Worm (Caenorhabditis elegans) whole organism, L4 larva: ENCODE data around the gene Y49E10.29.

Source experiments
- F10B5.3 ChIP-seq: sonication (generic microtip); optimal IDR thresholded peaks from 2 replicates; lab custom pipeline; 2016; ENCODE audit warnings: mild to moderate bottlenecking, missing genetic modification characterization, missing compliant biosample characterization
- F26F4.8 ChIP-seq: fragments of 200-800 bp; sonication (Bioruptor generic); conservative IDR thresholded peaks from 2 replicates; pipeline ENCODE4 v1.3.6; 2022; ENCODE audit warnings: missing genetic modification characterization, missing compliant biosample characterization
- F49E8.2 ChIP-seq: sonication (generic microtip); optimal IDR thresholded peaks from 2 replicates; lab custom pipeline; 2016; ENCODE audit warnings: missing compliant biosample characterization, mild to moderate bottlenecking, missing genetic modification characterization, borderline replicate concordance
- T20F7.1 ChIP-seq: fragments of 200-800 bp; sonication (Bioruptor generic); optimal IDR thresholded peaks from 2 replicates; lab custom pipeline; 2018; ENCODE audit warnings: mild to moderate bottlenecking, missing genetic modification characterization, missing compliant biosample characterization
- Y48G9A.11 ChIP-seq: fragments of 200-800 bp; sonication (Bioruptor generic); IDR thresholded peaks from 2 replicates; pipeline ENCODE4 v1.3.6; 2022; ENCODE audit warnings: missing genetic modification reagents, missing genetic modification characterization, missing compliant biosample characterization
- Y5F2A.4 ChIP-seq: fragments of 200-800 bp; sonication (Bioruptor generic); optimal IDR thresholded peaks from 2 replicates; lab custom pipeline; 2018; ENCODE audit warnings: mild to moderate bottlenecking, missing genetic modification characterization, missing compliant biosample characterization
- Y75B8A.6 ChIP-seq: fragments of 200-800 bp; sonication (Bioruptor generic); IDR thresholded peaks from 2 replicates; pipeline ENCODE4 v1.3.6; 2022; ENCODE audit warnings: missing genetic modification reagents, missing genetic modification characterization, missing compliant biosample characterization
- ZK337.2 ChIP-seq: fragments of 200-800 bp; sonication (Bioruptor generic); IDR thresholded peaks from 2 replicates; pipeline ENCODE4 v1.3.6; 2022; ENCODE audit warnings: missing genetic modification reagents, missing genetic modification characterization, missing compliant biosample characterization
- aha-1 ChIP-seq: fragments of 150-350 bp; peaks from one replicate; lab custom pipeline; 2014; ENCODE audit warnings: missing biosample characterization, missing genetic modification characterization
- arid-1 ChIP-seq: fragments of 200-800 bp; sonication (Bioruptor generic); conservative IDR thresholded peaks from 2 replicates; pipeline ENCODE4 v1.3.6; 2022; ENCODE audit warnings: missing genetic modification reagents, missing genetic modification characterization, missing compliant biosample characterization
- ceh-20 ChIP-seq: fragments of 200-800 bp; sonication (Bioruptor generic); IDR thresholded peaks from 2 replicates; pipeline ENCODE4 v1.3.6; 2022; ENCODE audit warnings: missing genetic modification reagents, missing genetic modification characterization, missing compliant biosample characterization
- ceh-82 ChIP-seq: sonication (generic microtip); optimal IDR thresholded peaks from 2 replicates; lab custom pipeline; 2017; ENCODE audit warnings: missing biosample characterization, missing genetic modification characterization
- cey-2 ChIP-seq: sonication (generic microtip); optimal IDR thresholded peaks from 3 replicates; lab custom pipeline; 2017; ENCODE audit warnings: missing genetic modification characterization, mild to moderate bottlenecking, missing compliant biosample characterization, antibody characterized with exemption, borderline replicate concordance; ENCODE audit not compliant: insufficient read depth
- ctbp-1 ChIP-seq: fragments of 200-800 bp; sonication (Bioruptor generic); IDR thresholded peaks from 2 replicates; pipeline ENCODE4 v1.3.6; 2022; ENCODE audit warnings: missing genetic modification reagents, missing genetic modification characterization, missing compliant biosample characterization
- daf-16 ChIP-seq, 3 experiments: sonication (generic microtip); optimal IDR thresholded peaks; 2 replicates each; lab custom pipeline; 2016 to 2017; ENCODE audit warnings: missing genetic modification characterization in 3 of 3, missing genetic modification reagents in 3 of 3, mild to moderate bottlenecking in 2 of 3, missing compliant biosample characterization in 2 of 3, missing biosample characterization in 1 of 3, moderate library complexity in 1 of 3
- daf-8 ChIP-seq: fragments of 200-800 bp; sonication (Bioruptor generic); IDR thresholded peaks from 2 replicates; pipeline ENCODE4 v1.3.6; 2022; ENCODE audit warnings: missing genetic modification characterization, missing compliant biosample characterization
- dmd-6 ChIP-seq: fragments of 200-800 bp; sonication (Bioruptor generic); IDR thresholded peaks from 2 replicates; pipeline ENCODE4 v1.3.6; 2022; ENCODE audit warnings: missing genetic modification reagents, missing genetic modification characterization, missing compliant biosample characterization
- dpl-1 ChIP-seq: fragments of 150-350 bp; optimal IDR thresholded peaks from 2 replicates; lab custom pipeline; 2014; ENCODE audit warnings: missing biosample characterization, missing genetic modification reagents, missing genetic modification characterization
- dve-1 ChIP-seq: sonication (generic microtip); optimal IDR thresholded peaks from 2 replicates; lab custom pipeline; 2017; ENCODE audit warnings: antibody characterized with exemption, mild to moderate bottlenecking, missing genetic modification characterization, missing compliant biosample characterization; ENCODE audit not compliant: insufficient read depth
- egl-27 ChIP-seq: sonication (generic microtip); optimal IDR thresholded peaks from 3 replicates; lab custom pipeline; 2017; ENCODE audit warnings: missing biosample characterization, missing genetic modification reagents, missing genetic modification characterization
- hif-1 ChIP-seq, 2 experiments: sonication (generic microtip); optimal IDR thresholded peaks; 2 replicates each; lab custom pipeline; 2016 to 2017; ENCODE audit warnings: missing compliant biosample characterization in 2 of 2, missing genetic modification characterization in 2 of 2, missing genetic modification reagents in 2 of 2, missing genotype in 2 of 2, mild to moderate bottlenecking in 1 of 2
- hlh-11 ChIP-seq: fragments of 200-800 bp; sonication (Bioruptor generic); optimal IDR thresholded peaks from 2 replicates; lab custom pipeline; 2018; ENCODE audit warnings: mild to moderate bottlenecking, missing genetic modification characterization, missing compliant biosample characterization
- hlh-30 ChIP-seq: sonication (generic microtip); optimal IDR thresholded peaks from 2 replicates; lab custom pipeline; 2017; ENCODE audit warnings: antibody characterized with exemption, mild to moderate bottlenecking, missing genetic modification characterization, missing compliant biosample characterization; ENCODE audit not compliant: insufficient read depth
- lim-7 ChIP-seq: fragments of 200-800 bp; sonication (Bioruptor generic); IDR thresholded peaks from 2 replicates; pipeline ENCODE4 v1.3.6; 2022; ENCODE audit warnings: missing genetic modification characterization, missing compliant biosample characterization
- lin-1 ChIP-seq: fragments of 200-800 bp; sonication (Bioruptor generic); IDR thresholded peaks from 2 replicates; pipeline ENCODE4 v1.3.6; 2022; ENCODE audit warnings: missing genetic modification reagents, missing genetic modification characterization, missing compliant biosample characterization
- lin-29 ChIP-seq: fragments of 200-800 bp; sonication (Bioruptor generic); IDR thresholded peaks from 2 replicates; pipeline ENCODE4 v1.3.6; 2022; ENCODE audit warnings: missing genetic modification reagents, missing genetic modification characterization, missing compliant biosample characterization
- lsy-2 ChIP-seq, 2 experiments: fragments of 150-350 bp in 1 of 2; sonication (generic microtip) in 1 of 2; optimal IDR thresholded peaks; 2 replicates each; lab custom pipeline; 2014 to 2017; ENCODE audit warnings: missing biosample characterization in 2 of 2, missing genetic modification characterization in 2 of 2
- mdl-1 ChIP-seq, 2 experiments: fragments of 150-350 bp in 1 of 2; sonication (generic microtip) in 1 of 2; optimal IDR thresholded peaks; 2 replicates each; lab custom pipeline; 2014 to 2017; ENCODE audit warnings: missing biosample characterization in 2 of 2, missing genetic modification characterization in 2 of 2
- mes-2 ChIP-seq: sonication (generic microtip); optimal IDR thresholded peaks from 2 replicates; lab custom pipeline; 2016; ENCODE audit warnings: missing genotype, mild to moderate bottlenecking, missing genetic modification characterization, missing compliant biosample characterization; ENCODE audit not compliant: poor library complexity, severe bottlenecking
- mxl-3 ChIP-seq: fragments of 200-800 bp; sonication (Bioruptor generic); optimal IDR thresholded peaks from 2 replicates; lab custom pipeline; 2018; ENCODE audit warnings: mild to moderate bottlenecking, missing genetic modification characterization, missing compliant biosample characterization
- nhr-10 ChIP-seq: fragments of 150-350 bp; optimal IDR thresholded peaks from 2 replicates; lab custom pipeline; 2014; ENCODE audit warnings: missing biosample characterization, missing genetic modification characterization
- nhr-28 ChIP-seq: fragments of 150-350 bp; optimal IDR thresholded peaks from 2 replicates; lab custom pipeline; 2014; ENCODE audit warnings: missing biosample characterization, missing genetic modification characterization
- nhr-41 ChIP-seq: fragments of 200-800 bp; sonication (Bioruptor generic); IDR thresholded peaks from 2 replicates; pipeline ENCODE4 v1.3.6; 2022; ENCODE audit warnings: missing genetic modification reagents, missing genetic modification characterization, missing compliant biosample characterization
- nhr-42 ChIP-seq: fragments of 200-800 bp; sonication (Bioruptor generic); IDR thresholded peaks from 2 replicates; pipeline ENCODE4 v1.3.6; 2022; ENCODE audit warnings: missing genetic modification characterization, missing compliant biosample characterization
- nhr-48 ChIP-seq: sonication (generic microtip); optimal IDR thresholded peaks from 2 replicates; lab custom pipeline; 2016; ENCODE audit warnings: mild to moderate bottlenecking, missing genetic modification characterization, missing compliant biosample characterization
- nhr-6 ChIP-seq: fragments of 150-350 bp; optimal IDR thresholded peaks from 2 replicates; lab custom pipeline; 2014; ENCODE audit warnings: missing biosample characterization, missing genetic modification characterization
- nhr-76 ChIP-seq: fragments of 150-350 bp; optimal IDR thresholded peaks from 2 replicates; lab custom pipeline; 2014; ENCODE audit warnings: missing biosample characterization, missing genetic modification characterization
- nhr-77 ChIP-seq: fragments of 150-350 bp; optimal IDR thresholded peaks from 2 replicates; lab custom pipeline; 2014; ENCODE audit warnings: missing biosample characterization, missing genetic modification characterization
- pha-4 ChIP-seq, 2 experiments: fragments of 150-350 bp in 1 of 2; fragments of 200-800 bp in 1 of 2; sonication (Bioruptor generic) in 1 of 2; IDR thresholded peaks in 1 of 2; optimal IDR thresholded peaks in 1 of 2; 2 replicates each; pipeline versions ENCODE4 v1.3.6 to Lab custom; 2014 to 2022; ENCODE audit warnings: missing genetic modification characterization in 2 of 2, missing genetic modification reagents in 2 of 2, missing biosample characterization in 1 of 2, missing compliant biosample characterization in 1 of 2
- rbr-2 ChIP-seq: sonication (generic microtip); optimal IDR thresholded peaks from 2 replicates; lab custom pipeline; 2016; ENCODE audit warnings: missing genotype, missing genetic modification characterization, missing compliant biosample characterization
- sdz-12 ChIP-seq: fragments of 200-800 bp; sonication (Bioruptor generic); optimal IDR thresholded peaks from 2 replicates; lab custom pipeline; 2018; ENCODE audit warnings: mild to moderate bottlenecking, missing genetic modification characterization, missing compliant biosample characterization
- skn-1 ChIP-seq: fragments of 150-350 bp; optimal IDR thresholded peaks from 2 replicates; lab custom pipeline; 2014; ENCODE audit warnings: missing biosample characterization, missing genetic modification characterization
- spr-3 ChIP-seq: fragments of 200-800 bp; sonication (Bioruptor generic); optimal IDR thresholded peaks from 2 replicates; lab custom pipeline; 2018; ENCODE audit warnings: mild to moderate bottlenecking, missing genetic modification characterization, missing compliant biosample characterization
- tra-1 ChIP-seq: fragments of 200-800 bp; sonication (Bioruptor generic); IDR thresholded peaks from 2 replicates; pipeline ENCODE4 v1.3.6; 2022; ENCODE audit warnings: missing genetic modification reagents, missing genetic modification characterization, missing compliant biosample characterization
- unc-130 ChIP-seq: sonication (generic microtip); optimal IDR thresholded peaks from 2 replicates; lab custom pipeline; 2016; ENCODE audit warnings: missing genetic modification reagents, missing genetic modification characterization, missing compliant biosample characterization
- unc-62 ChIP-seq, 3 experiments: fragments of 150-350 bp in 1 of 3; sonication (generic microtip); optimal IDR thresholded peaks in 2 of 3; peaks in 1 of 3; 1 replicate in 1 of 3; 2 replicates in 2 of 3; lab custom pipeline; 2014 to 2017; ENCODE audit warnings: missing biosample characterization in 3 of 3, missing genetic modification characterization in 3 of 3, missing genetic modification reagents in 3 of 3, missing genotype in 1 of 3
- zag-1 ChIP-seq: fragments of 150-350 bp; optimal IDR thresholded peaks from 2 replicates; lab custom pipeline; 2014; ENCODE audit warnings: missing biosample characterization, missing genetic modification characterization
- zfp-3 ChIP-seq: fragments of 200-800 bp; sonication (Bioruptor generic); conservative IDR thresholded peaks from 2 replicates; pipeline ENCODE4 v1.3.6; 2022; ENCODE audit warnings: missing genetic modification reagents, missing genetic modification characterization, missing compliant biosample characterization
- zip-2 ChIP-seq: fragments of 150-350 bp; optimal IDR thresholded peaks from 2 replicates; lab custom pipeline; 2014; ENCODE audit warnings: missing biosample characterization, missing genetic modification characterization

Gene Y49E10.29

DNA sequence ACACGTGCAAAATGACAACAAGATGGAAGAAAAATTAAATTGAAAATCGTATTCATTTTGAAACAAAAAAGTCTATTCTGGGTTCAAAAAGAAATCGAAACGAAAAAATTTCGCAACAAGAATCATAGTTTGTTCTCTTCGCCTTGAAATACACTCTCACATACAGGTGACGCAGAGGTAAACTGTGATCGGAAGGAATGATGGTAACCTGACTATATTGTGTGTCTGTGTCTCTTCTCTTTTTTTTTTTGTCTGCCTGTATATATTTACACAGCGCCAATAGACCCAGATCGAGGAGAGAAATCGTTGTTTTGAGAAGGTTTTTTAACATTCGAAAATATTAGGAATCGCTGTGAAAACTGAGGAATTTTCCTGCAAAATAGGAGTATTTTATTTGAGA is 44.9 kb upstream of the Y49E10.29 start (continued):
- no peak for TF ChIP-seq Y75B8A.6 (GFP tag; lab: Robert Waterston, UW)
- no peak for TF ChIP-seq zfp-3 (GFP tag; lab: Robert Waterston, UW)
- no peak for TF ChIP-seq nhr-10 (tag; lab: Kevin White, UChicago)
- TF ChIP-seq nhr-28 (tag; lab: Kevin White, UChicago) = peak; percentile 89
- peak; percentile 66 for TF ChIP-seq hlh-11 (tag; lab: Kevin White, UChicago)
- TF ChIP-seq ceh-20 = no peak
- TF ChIP-seq nhr-6 (tag; lab: Kevin White, UChicago) = peak; percentile 83
- TF ChIP-seq F26F4.8 (GFP tag; lab: Robert Waterston, UW) = no peak
- TF ChIP-seq ceh-82 (tag; lab: Kevin White, UChicago) = no peak
- TF ChIP-seq aha-1 (tag; lab: Kevin White, UChicago) = no peak
- no peak for TF ChIP-seq nhr-48 (tag; lab: Kevin White, UChicago)
- no peak for TF ChIP-seq mdl-1 (tag; optimal IDR thresholded peaks at IDR 0.05; lab: Kevin White, UChicago)
- TF ChIP-seq ctbp-1 (GFP tag; lab: Robert Waterston, UW) = no peak
- TF ChIP-seq unc-62 (GFP tag; optimal IDR thresholded peaks at IDR 0.05 in 1 of 2; lab: Kevin White, UChicago) = peak in 1 of 2 experiments; percentile 7
- TF ChIP-seq unc-62 (tag; optimal IDR thresholded peaks at IDR 0.05; lab: Kevin White, UChicago) = no peak
- TF ChIP-seq skn-1 (tag; lab: Kevin White, UChicago) = no peak
- TF ChIP-seq F49E8.2 = no peak
- no peak for TF ChIP-seq mxl-3 (GFP tag; lab: Kevin White, UChicago)
- peak in 1 of 2 experiments; percentile 44 for TF ChIP-seq lsy-2 (tag; optimal IDR thresholded peaks at IDR 0.05; lab: Kevin White, UChicago)
- no peak for TF ChIP-seq ZK337.2 (GFP tag; lab: Robert Waterston, UW)
- TF ChIP-seq F10B5.3 (tag; lab: Kevin White, UChicago) = no peak
- no peak for TF ChIP-seq lin-29 (GFP tag; lab: Robert Waterston, UW)
- TF ChIP-seq daf-8 (GFP tag; lab: Robert Waterston, UW) = no peak
- TF ChIP-seq sdz-12 = no peak
- no peak for TF ChIP-seq egl-27 (tag; lab: Kevin White, UChicago)
- no peak for TF ChIP-seq pha-4 (GFP tag; IDR thresholded peaks at IDR 0.05; lab: Robert Waterston, UW)
- TF ChIP-seq pha-4 (tag; optimal IDR thresholded peaks at IDR 0.05; lab: Kevin White, UChicago) = peak; percentile 63
- no peak for TF ChIP-seq Y48G9A.11 (GFP tag; lab: Robert Waterston, UW)
- no peak for TF ChIP-seq lim-7 (GFP tag; lab: Robert Waterston, UW)
- TF ChIP-seq rbr-2 (tag; lab: Kevin White, UChicago) = no peak
- TF ChIP-seq zag-1 (tag; lab: Kevin White, UChicago) = no peak
- peak; percentile 49 for TF ChIP-seq dpl-1 (GFP tag; lab: Kevin White, UChicago)
- TF ChIP-seq nhr-41 (GFP tag; lab: Robert Waterston, UW) = no peak
- no peak for TF ChIP-seq tra-1 (GFP tag; lab: Robert Waterston, UW)
- peak; percentile 35 for TF ChIP-seq mes-2 (tag; lab: Kevin White, UChicago)
- TF ChIP-seq T20F7.1 (GFP tag; lab: Kevin White, UChicago) = no peak
- TF ChIP-seq zip-2 = no peak
- TF ChIP-seq lin-1 (GFP tag; lab: Robert Waterston, UW) = no peak
- TF ChIP-seq Y5F2A.4 (GFP tag; lab: Kevin White, UChicago) = no peak
- TF ChIP-seq dve-1 = peak; percentile 72
- TF ChIP-seq hif-1 (tag; optimal IDR thresholded peaks at IDR 0.05; lab: Kevin White, UChicago) = no peak
- peak; percentile 70 for TF ChIP-seq nhr-77 (tag; lab: Kevin White, UChicago)
- no peak for TF ChIP-seq nhr-76 (tag; lab: Kevin White, UChicago)
- no peak for TF ChIP-seq spr-3 (GFP tag; lab: Kevin White, UChicago)
- no peak for TF ChIP-seq arid-1 (GFP tag; lab: Robert Waterston, UW)
- no peak for TF ChIP-seq nhr-42 (GFP tag; lab: Robert Waterston, UW)
- TF ChIP-seq daf-16 (GFP tag; optimal IDR thresholded peaks at IDR 0.05; lab: Kevin White, UChicago) = no peak
- peak; percentile 44 for TF ChIP-seq daf-16 (tag; optimal IDR thresholded peaks at IDR 0.05; lab: Kevin White, UChicago)
- TF ChIP-seq unc-130 (GFP tag; lab: Kevin White, UChicago) = no peak
- TF ChIP-seq dmd-6 (GFP tag; lab: Robert Waterston, UW) = peak; percentile 68
- peak; percentile 85 for TF ChIP-seq hlh-30 (tag; lab: Kevin White, UChicago)
- TF ChIP-seq cey-2 (tag; lab: Kevin White, UChicago) = no peak
